Fruit fly (Drosophila melanogaster): ENCODE results near the gene CG18558.

The CG18558 gene

DNA sequence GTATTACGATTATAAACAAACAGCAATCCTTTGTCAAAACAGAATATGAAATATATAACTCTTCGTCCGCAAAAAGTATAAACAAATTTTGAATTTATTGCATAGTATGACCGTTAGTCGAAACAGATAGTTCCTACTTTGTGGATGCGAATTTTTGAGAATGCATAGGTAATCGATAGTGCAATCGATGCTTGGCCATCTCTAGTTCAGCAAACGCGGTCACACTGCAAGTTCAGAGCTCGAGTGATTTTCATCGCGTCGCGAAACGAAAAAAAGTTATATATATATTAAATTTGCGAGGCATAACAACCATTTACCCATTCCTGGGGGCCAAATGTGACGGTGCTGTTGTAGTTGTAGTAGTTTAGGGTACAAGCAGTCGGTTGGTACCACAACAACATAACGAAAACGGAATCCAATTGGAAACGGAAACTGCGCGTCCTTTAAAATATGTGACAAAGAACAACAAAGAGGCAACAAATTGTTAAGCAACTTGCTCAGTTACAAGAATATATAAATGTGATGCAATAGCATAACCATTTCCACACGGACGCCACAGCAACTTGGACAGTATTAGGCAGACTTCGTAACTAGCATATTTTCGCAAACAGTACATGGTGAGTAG, 12.8 kb upstream of the CG18558 start, which contains the start of gene CG2991 (continued):
- TF ChIP-seq croc (GFP tag; conservative IDR thresholded peaks at IDR 0.05) (no peak), dysf (GFP tag; IDR thresholded peaks at IDR 0.05) (no peak), cas (GFP tag; IDR thresholded peaks at IDR 0.05) (no peak)

dm6 chr2L:2855773-2856615, 11.7 kb upstream of the CG18558 start, which contains the start of the genes CG3104 and RpS21:
CG3104 (minus strand) TSS chr2L:2855778.
RpS21 (plus strand) TSS chr2L:2856070.
- TF ChIP-seq Dip2 (GFP tag; IDR thresholded peaks at IDR 0.05) (no peak), CG13296 (GFP tag; optimal IDR thresholded peaks at IDR 0.05) (peak; percentile 84), MBD-R2 (GFP tag; IDR thresholded peaks at IDR 0.05) (peak; percentile 53), Fer2 (tag; optimal IDR thresholded peaks at IDR 0.05) (peak; percentile 74), mirr (GFP tag; optimal IDR thresholded peaks at IDR 0.05) (peak; percentile 89), bbx (GFP tag; IDR thresholded peaks at IDR 0.05; ENCODE audit: partially characterized antibody) (0 out of 2 replicates have a peak, but pooled peaks have one; percentile 22), CG2199 (GFP tag; IDR thresholded peaks at IDR 0.05) (peak; percentile 79; the same call in 1 of the 3 replicates), CG4730 (GFP tag; IDR thresholded peaks at IDR 0.05) (peak; percentile 77), pb (GFP tag; optimal IDR thresholded peaks at IDR 0.05) (peak; percentile 71), Nf-YC (tag; optimal IDR thresholded peaks at IDR 0.05) (peak; percentile 78), prd (optimal IDR thresholded peaks at IDR 0.05) (no peak), prd (GFP tag; IDR thresholded peaks at IDR 0.05) (peak; percentile 82), cg (GFP tag; optimal IDR thresholded peaks at IDR 0.05) (no peak), sna (GFP tag; IDR thresholded peaks at IDR 0.05; ENCODE audit: partially characterized antibody) (0 out of 2 replicates have a peak, but pooled peaks have one; percentile 2), CG9437 (GFP tag; optimal IDR thresholded peaks at IDR 0.05) (peak; percentile 58), Mes4 (GFP tag; optimal IDR thresholded peaks at IDR 0.05) (peak; percentile 88), CG13894 (tag; optimal IDR thresholded peaks at IDR 0.05) (peak; percentile 73), CG17912 (GFP tag; optimal IDR thresholded peaks at IDR 0.05) (peak; percentile 92), CG5953 (GFP tag; IDR thresholded peaks at IDR 0.05) (peak; percentile 92), disco-r (GFP tag; optimal IDR thresholded peaks at IDR 0.05) (peak; percentile 56), CG4617 (GFP tag; optimal IDR thresholded peaks at IDR 0.05; ENCODE audit: borderline replicate concordance) (peak; percentile 92), Asciz (GFP tag; optimal IDR thresholded peaks at IDR 0.05) (peak; percentile 80), CG6689 (GFP tag; IDR thresholded peaks at IDR 0.05) (peak; percentile 62), CG10274 (GFP tag; optimal IDR thresholded peaks at IDR 0.05) (peak; percentile 85), Dfd (GFP tag; optimal IDR thresholded peaks at IDR 0.05) (no peak), Abd-B (GFP tag; optimal IDR thresholded peaks at IDR 0.05) (peak; percentile 26), croc (GFP tag; conservative IDR thresholded peaks at IDR 0.05) (peak; percentile 58), HmgD (GFP tag; optimal IDR thresholded peaks at IDR 0.05) (peak; percentile 61), CG7987 (GFP tag; optimal IDR thresholded peaks at IDR 0.05) (peak; percentile 96), Sry-β (GFP tag; optimal IDR thresholded peaks at IDR 0.05) (peak; percentile 30), CG1024 (GFP tag; IDR thresholded peaks at IDR 0.05) (peak; percentile 92), CG34376 (GFP tag; optimal IDR thresholded peaks at IDR 0.05) (peak; percentile 93), sr (GFP tag; IDR thresholded peaks at IDR 0.05) (peak; percentile 91), CG16863 (GFP tag; optimal IDR thresholded peaks at IDR 0.05) (peak; percentile 83), YL-1 (GFP tag; optimal IDR thresholded peaks at IDR 0.05) (peak; percentile 99), zen (tag; optimal IDR thresholded peaks at IDR 0.05) (peak; percentile 61), CG17328 (GFP tag; IDR thresholded peaks at IDR 0.05) (peak; percentile 92), Nf-YB (GFP tag; optimal IDR thresholded peaks at IDR 0.05) (peak; percentile 65), TFAM (GFP tag; optimal IDR thresholded peaks at IDR 0.05) (peak; percentile 28), Atf3 (GFP tag; optimal IDR thresholded peaks at IDR 0.05) (peak; percentile 76), CG17568 (GFP tag; optimal IDR thresholded peaks at IDR 0.05) (peak; percentile 75), CG9876 (GFP tag; optimal IDR thresholded peaks at IDR 0.05) (peak; percentile 93), Neu2 (GFP tag; optimal IDR thresholded peaks at IDR 0.05; ENCODE audit: borderline replicate concordance) (no peak), pita (GFP tag; optimal IDR thresholded peaks at IDR 0.05) (no peak)
